Fruit fly (Drosophila melanogaster) whole organism, adult: ENCODE results near the gene Arp3.

Experiments used
- CG11617 ChIP-seq: fragments of 200-800 bp; sonication (Bioruptor generic); optimal IDR thresholded peaks from 2 replicates; lab custom pipeline; 2017; ENCODE audit warnings: mild to moderate bottlenecking, missing biosample characterization, missing genetic modification reagents, missing genetic modification characterization
- CG12768 ChIP-seq: fragments of 200-800 bp; sonication (Bioruptor generic); optimal IDR thresholded peaks from 2 replicates; lab custom pipeline; 2017; ENCODE audit warnings: missing biosample characterization, missing genetic modification characterization, mild to moderate bottlenecking, moderate library complexity, missing genetic modification reagents
- CG14711 ChIP-seq: fragments of 200-800 bp; sonication (Bioruptor generic); optimal IDR thresholded peaks from 2 replicates; lab custom pipeline; 2018; ENCODE audit warnings: missing biosample characterization, mild to moderate bottlenecking, missing genetic modification characterization, moderate library complexity
- CG1620 ChIP-seq: fragments of 200-800 bp; sonication (Bioruptor generic); optimal IDR thresholded peaks from 2 replicates; lab custom pipeline; 2016; ENCODE audit warnings: missing biosample characterization, missing genetic modification characterization
- CG33017 ChIP-seq: fragments of 200-800 bp; sonication (Bioruptor generic); optimal IDR thresholded peaks from 2 replicates; lab custom pipeline; 2018; ENCODE audit warnings: missing biosample characterization, mild to moderate bottlenecking, missing genetic modification characterization, moderate library complexity
- CG5204 ChIP-seq: fragments of 200-800 bp; sonication (Bioruptor generic); optimal IDR thresholded peaks from 2 replicates; lab custom pipeline; 2016; ENCODE audit warnings: missing biosample characterization, missing genetic modification characterization
- CG7045 ChIP-seq: fragments of 200-800 bp; sonication (Bioruptor generic); optimal IDR thresholded peaks from 2 replicates; lab custom pipeline; 2017; ENCODE audit warnings: missing biosample characterization, mild to moderate bottlenecking, missing genetic modification characterization
- CG7101 ChIP-seq: fragments of 200-800 bp; sonication (Bioruptor generic); optimal IDR thresholded peaks from 2 replicates; lab custom pipeline; 2018; ENCODE audit warnings: missing biosample characterization, mild to moderate bottlenecking, missing genetic modification characterization, moderate library complexity
- Clk ChIP-seq: fragments of 200-800 bp; sonication (Bioruptor generic); optimal IDR thresholded peaks from 2 replicates; lab custom pipeline; 2017; ENCODE audit warnings: missing biosample characterization, missing genetic modification characterization
- Crg-1 ChIP-seq: fragments of 200-800 bp; sonication (Bioruptor generic); optimal IDR thresholded peaks from 2 replicates; lab custom pipeline; 2016; ENCODE audit warnings: missing biosample characterization, missing genetic modification characterization
- Hr96 ChIP-seq: fragments of 200-800 bp; sonication (Bioruptor generic); optimal IDR thresholded peaks from 2 replicates; lab custom pipeline; 2016; ENCODE audit warnings: missing biosample characterization, missing genetic modification characterization
- Mnt ChIP-seq: fragments of 200-800 bp; sonication (Bioruptor generic); optimal IDR thresholded peaks from 2 replicates; lab custom pipeline; 2016; ENCODE audit warnings: missing biosample characterization, mild to moderate bottlenecking, missing genetic modification characterization
- bab1 ChIP-seq: fragments of 200-800 bp; sonication (Bioruptor generic); optimal IDR thresholded peaks from 3 replicates; lab custom pipeline; 2019; ENCODE audit warnings: missing biosample characterization, mild to moderate bottlenecking, missing genetic modification characterization, moderate library complexity
- cic ChIP-seq: fragments of 200-800 bp; sonication (Bioruptor generic); optimal IDR thresholded peaks from 2 replicates; lab custom pipeline; 2017; ENCODE audit warnings: missing biosample characterization, mild to moderate bottlenecking, missing genetic modification characterization, moderate library complexity
- cnc ChIP-seq, 2 experiments: fragments of >200 bp; optimal IDR thresholded peaks; 2 replicates each; lab custom pipeline; 2017
- kay ChIP-seq: fragments of 200-800 bp; sonication (Bioruptor generic); peaks from one replicate; lab custom pipeline; 2016; ENCODE audit warnings: missing biosample characterization, missing genetic modification characterization, borderline replicate concordance
- ovo ChIP-seq: fragments of 200-800 bp; sonication (Bioruptor generic); optimal IDR thresholded peaks from 2 replicates; lab custom pipeline; 2016; ENCODE audit warnings: missing biosample characterization, missing genetic modification characterization
- pad ChIP-seq: fragments of 200-800 bp; sonication (Bioruptor generic); optimal IDR thresholded peaks from 3 replicates; lab custom pipeline; 2017; ENCODE audit warnings: missing biosample characterization, missing genetic modification characterization, mild to moderate bottlenecking, moderate library complexity, missing genetic modification reagents
- tj ChIP-seq: fragments of 200-800 bp; sonication (Bioruptor generic); optimal IDR thresholded peaks from 3 replicates; lab custom pipeline; 2017; ENCODE audit warnings: missing biosample characterization, mild to moderate bottlenecking, missing genetic modification characterization, moderate library complexity
- toe ChIP-seq: fragments of 200-800 bp; sonication (Bioruptor generic); optimal IDR thresholded peaks from 2 replicates; lab custom pipeline; 2016; ENCODE audit warnings: missing biosample characterization, missing genetic modification characterization

The Arp3 gene

DNA sequence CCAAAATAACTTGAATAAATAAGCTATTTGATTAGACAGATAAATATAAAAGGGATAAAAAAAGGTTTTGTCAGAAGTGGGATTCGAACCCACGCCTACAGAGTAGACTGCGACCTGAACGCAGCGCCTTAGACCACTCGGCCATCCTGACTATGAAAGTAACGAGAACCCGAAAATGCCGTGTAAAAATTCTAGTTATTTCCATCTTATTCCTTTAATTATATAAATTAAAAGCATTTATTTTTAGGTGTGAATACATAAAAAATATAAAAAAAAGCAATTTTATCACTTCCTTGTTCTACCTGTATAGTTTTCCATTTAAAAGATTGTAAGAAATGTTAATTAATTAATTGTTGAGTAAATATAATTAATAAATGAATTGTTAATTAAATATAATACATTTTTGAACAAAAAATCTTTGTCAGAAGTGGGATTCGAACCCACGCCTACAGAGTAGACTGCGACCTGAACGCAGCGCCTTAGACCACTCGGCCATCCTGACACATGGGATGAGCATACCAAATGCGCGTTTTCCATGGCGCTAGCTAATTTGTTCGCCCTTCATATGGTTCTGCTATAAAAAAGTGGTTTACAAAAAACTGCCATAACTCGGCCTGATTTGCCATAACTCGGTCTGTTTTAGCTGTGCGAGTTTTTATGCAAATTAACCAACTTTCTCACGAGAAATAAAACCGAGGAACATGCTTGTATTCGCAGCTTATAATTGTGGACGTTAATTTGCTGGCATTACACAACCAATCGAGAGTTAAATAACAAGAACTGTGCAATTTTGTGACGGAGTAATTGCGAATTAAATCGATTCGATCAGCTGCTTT lies 49.9 kb downstream of the Arp3 start:
- TF ChIP-seq bab1 (GFP tag; lab: Kevin White, UChicago) (peak; percentile 16), Mnt (GFP tag; lab: Kevin White, UChicago) (no peak), tj (peak; percentile 81), cnc (optimal IDR thresholded peaks at IDR 0.05; lab: Kevin White, UChicago) (no peak), CG7101 (tag; lab: Kevin White, UChicago) (no peak), Crg-1 (GFP tag; lab: Kevin White, UChicago) (no peak), CG5204 (GFP tag; lab: Kevin White, UChicago) (no peak), CG11617 (no peak), cic (GFP tag; lab: Kevin White, UChicago) (peak; percentile 48), toe (GFP tag; lab: Kevin White, UChicago) (no peak), CG14711 (tag; lab: Kevin White, UChicago) (no peak), ovo (GFP tag; lab: Kevin White, UChicago) (no peak), CG33017 (tag; lab: Kevin White, UChicago) (no peak), Clk (GFP tag; lab: Kevin White, UChicago) (no peak), kay (GFP tag; lab: Kevin White, UChicago) (peak; percentile 40), CG1620 (no peak), pad (GFP tag; lab: Kevin White, UChicago) (no peak), CG7045 (GFP tag; lab: Kevin White, UChicago) (no peak), Hr96 (GFP tag; lab: Kevin White, UChicago) (no peak), CG12768 (GFP tag; lab: Kevin White, UChicago) (peak; percentile 19)
